Fruit fly (Drosophila melanogaster) whole organism, pupa: ENCODE measurements around the gene CG17294.

Experiments used
- CG12605 ChIP-seq: fragments of 200-800 bp; sonication (Bioruptor generic); IDR thresholded peaks from 2 replicates; pipeline ENCODE4 v1.3.6; 2022; ENCODE audit warnings: missing biosample characterization, missing genetic modification characterization
- CG13204 ChIP-seq: fragments of 200-800 bp; sonication (Bioruptor generic); optimal IDR thresholded peaks from 2 replicates; lab custom pipeline; 2018; ENCODE audit warnings: missing biosample characterization, mild to moderate bottlenecking, missing genetic modification characterization, moderate library complexity
- CG14655 ChIP-seq: fragments of 200-800 bp; sonication (Bioruptor generic); optimal IDR thresholded peaks from 3 replicates; lab custom pipeline; 2017; ENCODE audit warnings: mild to moderate bottlenecking, missing biosample characterization, missing genetic modification reagents, missing genetic modification characterization
- CG8159 ChIP-seq: fragments of 200-800 bp; sonication (Bioruptor generic); optimal IDR thresholded peaks from 3 replicates; lab custom pipeline; 2018; ENCODE audit warnings: missing biosample characterization, mild to moderate bottlenecking, missing genetic modification characterization, moderate library complexity
- CG8301 ChIP-seq: fragments of 200-800 bp; sonication (Bioruptor generic); optimal IDR thresholded peaks from 2 replicates; lab custom pipeline; 2018; ENCODE audit warnings: missing biosample characterization, mild to moderate bottlenecking, missing genetic modification characterization
- D1 ChIP-seq: fragments of 200-800 bp; sonication (Bioruptor generic); optimal IDR thresholded peaks from 2 replicates; lab custom pipeline; 2018; ENCODE audit warnings: missing biosample characterization, mild to moderate bottlenecking, missing genetic modification characterization, moderate library complexity
- EcR ChIP-seq: fragments of 200-800 bp; sonication (Bioruptor generic); optimal IDR thresholded peaks from 3 replicates; lab custom pipeline; 2019; ENCODE audit warnings: missing biosample characterization, missing genetic modification characterization, mild to moderate bottlenecking, moderate library complexity, missing genetic modification reagents
- Pif1A ChIP-seq: fragments of 200-800 bp; sonication (Bioruptor generic); optimal IDR thresholded peaks from 3 replicates; lab custom pipeline; 2016; ENCODE audit warnings: missing biosample characterization, missing genetic modification characterization
- Pif1B ChIP-seq: fragments of 200-800 bp; sonication (Bioruptor generic); optimal IDR thresholded peaks from 3 replicates; lab custom pipeline; 2016; ENCODE audit warnings: missing biosample characterization, missing genetic modification characterization
- Snoo ChIP-seq: fragments of 200-800 bp; sonication (Bioruptor generic); optimal IDR thresholded peaks from 3 replicates; lab custom pipeline; 2017; ENCODE audit warnings: missing biosample characterization, mild to moderate bottlenecking, missing genetic modification characterization, inconsistent platforms
- fd96Ca ChIP-seq: fragments of 200-800 bp; sonication (Bioruptor generic); IDR thresholded peaks from 3 replicates; pipeline ENCODE4 v1.3.6; 2022; ENCODE audit warnings: missing biosample characterization, missing genetic modification characterization
- gl ChIP-seq: fragments of 200-800 bp; sonication (Bioruptor generic); optimal IDR thresholded peaks from 2 replicates; lab custom pipeline; 2018; ENCODE audit warnings: missing biosample characterization, mild to moderate bottlenecking, missing genetic modification characterization

DNA sequence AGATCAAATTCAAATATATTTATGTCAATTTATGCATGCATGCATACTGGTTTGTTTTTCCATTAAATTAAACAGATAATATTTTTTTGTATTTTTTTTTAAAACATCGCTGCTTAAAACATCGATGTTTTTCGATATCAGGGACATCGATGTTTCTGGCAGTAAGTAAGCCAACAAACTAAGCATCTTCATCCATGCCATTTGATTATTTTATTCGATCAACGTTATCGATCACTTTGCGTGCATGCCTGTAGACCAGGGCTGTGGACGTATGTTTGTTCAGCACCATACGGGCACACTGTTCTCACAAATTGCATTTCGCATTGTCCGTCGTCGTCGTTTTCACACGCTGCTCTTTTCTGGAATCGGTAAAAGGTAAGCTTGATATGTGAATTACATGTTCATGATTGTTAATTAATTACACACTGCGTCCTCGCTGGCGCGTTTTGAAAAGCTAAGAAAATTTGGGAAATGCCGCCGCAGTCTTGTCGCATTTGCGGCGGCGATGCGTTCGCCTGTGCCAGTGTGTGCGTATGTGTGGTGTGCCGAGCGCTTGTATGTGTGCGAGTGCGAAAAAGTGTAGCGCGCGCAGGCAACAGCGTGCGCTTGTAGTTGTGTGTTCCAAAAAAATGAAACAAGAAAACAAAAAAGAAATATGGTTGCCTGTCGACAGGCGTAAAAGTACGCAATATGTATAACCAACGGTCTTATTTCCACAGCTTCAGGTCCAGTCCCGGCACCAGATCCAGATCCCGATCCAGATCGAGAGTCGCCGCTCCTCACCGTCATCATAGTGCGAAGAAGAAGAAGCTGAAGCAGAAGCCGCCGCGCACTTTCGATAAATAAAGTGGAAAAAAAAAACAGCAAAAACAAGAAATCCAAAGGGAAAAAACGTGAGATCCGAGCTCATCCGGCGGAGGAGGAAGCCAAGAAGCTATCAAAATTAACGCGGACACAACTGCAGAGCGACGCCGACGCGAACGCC, 26.7 kb downstream of the CG17294 start, which contains the start of gene emb:
- TF ChIP-seq CG8301 (tag; lab: Kevin White, UChicago) (no peak), Pif1B (no peak), Pif1A (GFP tag; lab: Kevin White, UChicago) (no peak), CG14655 (GFP tag; lab: Kevin White, UChicago) (no peak), Snoo (tag; lab: Kevin White, UChicago) (peak; percentile 41), CG8159 (tag; lab: Kevin White, UChicago) (peak; percentile 49), EcR (GFP tag; lab: Kevin White, UChicago) (peak; percentile 11), D1 (tag; lab: Kevin White, UChicago) (no peak), gl (tag; lab: Kevin White, UChicago) (peak; percentile 74), CG13204 (GFP tag; lab: Kevin White, UChicago) (no peak), fd96Ca (GFP tag; lab: Robert Waterston, UW) (peak; percentile 50), CG12605 (GFP tag; lab: Robert Waterston, UW) (peak; percentile 73; the same call in 1 of the 2 replicates)
